Fruit fly (Drosophila melanogaster): ENCODE results near the gene CG10359.

The CG10359 gene

DNA sequence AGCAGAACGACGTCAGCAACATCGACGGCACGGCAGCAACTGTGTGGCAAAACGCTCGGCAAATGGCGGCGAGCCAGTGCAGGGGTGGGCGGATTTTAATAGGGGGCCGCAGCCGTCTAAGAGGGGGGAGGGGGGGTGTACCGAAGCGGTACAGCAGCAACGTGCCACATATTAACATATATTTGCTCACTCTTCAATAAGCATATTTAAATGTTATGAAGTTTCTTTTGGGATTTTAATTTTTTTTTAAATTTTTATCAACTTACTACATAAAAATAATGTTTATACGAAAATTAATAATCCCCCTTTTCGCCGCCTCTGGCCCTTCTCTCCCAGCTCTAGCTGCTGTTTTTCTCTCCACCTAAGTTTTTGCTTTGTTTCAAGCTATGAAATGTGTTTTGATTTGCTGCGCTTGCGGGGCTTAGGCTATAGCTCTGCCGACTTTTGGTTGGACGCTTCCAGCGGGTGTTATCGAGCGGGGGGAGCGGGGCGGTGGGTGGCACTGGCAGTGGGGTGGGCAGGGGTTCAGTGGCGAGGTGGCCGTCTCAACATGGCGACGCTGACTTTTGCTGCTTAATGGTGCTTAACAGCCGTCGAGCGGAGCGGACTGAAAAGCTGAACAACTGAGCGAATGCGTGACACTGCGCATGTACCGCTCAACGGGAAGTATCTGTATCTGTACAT, 20.6 kb downstream of the CG10359 start (continued):
- TF ChIP-seq CG13287 (GFP tag; IDR thresholded peaks at IDR 0.05; ENCODE audit: partially characterized antibody) (0 out of 2 replicates have a peak, but pooled peaks have one; percentile 17), CG17612 (GFP tag; IDR thresholded peaks at IDR 0.05) (peak; percentile 65), corto (GFP tag; optimal IDR thresholded peaks at IDR 0.05) (no peak), tap (tag; optimal IDR thresholded peaks at IDR 0.05) (peak; percentile 38), CG15479 (GFP tag; optimal IDR thresholded peaks at IDR 0.05) (no peak), fd96Cb (tag; optimal IDR thresholded peaks at IDR 0.05) (peak; percentile 65), CG8388 (GFP tag; optimal IDR thresholded peaks at IDR 0.05) (peak; percentile 68), Sry-β (GFP tag; optimal IDR thresholded peaks at IDR 0.05) (no peak), CG7963 (GFP tag; IDR thresholded peaks at IDR 0.05; ENCODE audit: partially characterized antibody) (no peak), pros (GFP tag; optimal IDR thresholded peaks at IDR 0.05) (no peak), eve (GFP tag; optimal IDR thresholded peaks at IDR 0.05) (no peak), CG4424 (GFP tag; optimal IDR thresholded peaks at IDR 0.05) (peak; percentile 80), grn (GFP tag; optimal IDR thresholded peaks at IDR 0.05) (no peak), Doc2 (GFP tag; IDR thresholded peaks at IDR 0.05) (peak; percentile 66; the same call in 1 of the 2 replicates), cwo (GFP tag; optimal IDR thresholded peaks at IDR 0.05) (peak; percentile 74), cg (GFP tag; optimal IDR thresholded peaks at IDR 0.05) (no peak), CG11456 (GFP tag; IDR thresholded peaks at IDR 0.05) (peak; percentile 87), org-1 (GFP tag; optimal IDR thresholded peaks at IDR 0.05) (peak; percentile 81), CG34422 (GFP tag; IDR thresholded peaks at IDR 0.05) (peak; percentile 87), da (GFP tag; optimal IDR thresholded peaks at IDR 0.05) (no peak), ara (GFP tag; IDR thresholded peaks at IDR 0.05) (peak; percentile 62; the same call in 1 of the 2 replicates), CG16815 (GFP tag; optimal IDR thresholded peaks at IDR 0.05) (peak; percentile 80), CG9215 (GFP tag; IDR thresholded peaks at IDR 0.05) (peak; percentile 92), CG13424 (tag; optimal IDR thresholded peaks at IDR 0.05) (peak; percentile 90), CG6654 (GFP tag; optimal IDR thresholded peaks at IDR 0.05) (peak; percentile 52), CG12155 (GFP tag; optimal IDR thresholded peaks at IDR 0.05) (peak; percentile 78), cato (GFP tag; optimal IDR thresholded peaks at IDR 0.05; ENCODE audit: borderline replicate concordance) (peak; percentile 63), Hr51 (GFP tag; optimal IDR thresholded peaks at IDR 0.05) (peak in 1 of 2 experiments; percentile 90), pfk (GFP tag; optimal IDR thresholded peaks at IDR 0.05) (no peak), gcm (GFP tag; optimal IDR thresholded peaks at IDR 0.05) (peak; percentile 53), usp (GFP tag; optimal IDR thresholded peaks at IDR 0.05) (no peak), CG6254 (GFP tag; optimal IDR thresholded peaks at IDR 0.05) (no peak), CG17912 (GFP tag; optimal IDR thresholded peaks at IDR 0.05) (no peak), sens (GFP tag) (peak; percentile 81), CG10543 (GFP tag; optimal IDR thresholded peaks at IDR 0.05) (peak; percentile 82), CG12744 (GFP tag; optimal IDR thresholded peaks at IDR 0.05) (no peak), CG11696 (GFP tag; IDR thresholded peaks at IDR 0.05) (peak; percentile 45; the same call in 1 of the 2 replicates), Atf6 (GFP tag; IDR thresholded peaks at IDR 0.05) (peak; percentile 93), ssp (GFP tag; IDR thresholded peaks at IDR 0.05) (peak; percentile 79), CG9817 (tag; optimal IDR thresholded peaks at IDR 0.05) (peak; percentile 85), E2f1 (GFP tag; IDR thresholded peaks at IDR 0.05) (peak; percentile 80), jing (GFP tag; optimal IDR thresholded peaks at IDR 0.05) (peak; percentile 56), Awh (GFP tag; IDR thresholded peaks at IDR 0.05) (peak; percentile 78), h (optimal IDR thresholded peaks at IDR 0.05) (no peak), repo (GFP tag; optimal IDR thresholded peaks at IDR 0.05) (no peak), CG4404 (GFP tag; IDR thresholded peaks at IDR 0.05) (peak; percentile 81), CG16863 (GFP tag; optimal IDR thresholded peaks at IDR 0.05) (no peak), nom (GFP tag; optimal IDR thresholded peaks at IDR 0.05) (no peak), CG12391 (tag; optimal IDR thresholded peaks at IDR 0.05) (peak; percentile 81)
